Fruit fly (Drosophila melanogaster): Measurements from ENCODE around the gene Sos.

DNA sequence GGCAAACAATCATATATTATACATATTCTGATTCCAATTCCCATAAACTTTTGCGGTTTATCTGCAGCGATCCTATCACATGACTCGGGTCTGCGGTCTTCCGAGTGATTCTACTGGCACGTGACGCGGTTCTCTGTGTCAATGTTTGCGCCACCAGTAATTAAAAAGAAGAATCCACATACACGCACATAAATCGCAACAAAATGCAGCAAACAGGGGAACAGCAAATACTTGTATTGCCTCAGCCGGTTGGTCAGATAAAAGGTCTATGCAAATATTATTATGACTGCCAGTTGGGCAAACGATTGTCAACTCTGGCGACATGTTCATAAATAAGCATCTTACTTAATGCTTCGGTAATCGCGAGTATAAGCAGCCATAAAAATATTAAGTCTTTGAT, 5.7 kb upstream of the Sos start:
- TF ChIP-seq Aef1 (GFP tag; IDR thresholded peaks at IDR 0.05): no peak
- TF ChIP-seq nau (GFP tag; optimal IDR thresholded peaks at IDR 0.05): no peak
- TF ChIP-seq CG4424 (GFP tag; optimal IDR thresholded peaks at IDR 0.05): no peak
